Worm (Caenorhabditis elegans): ENCODE results near the gene wdr-46.

ce11 chrIV:12330840-12331359 is 41.2 kb upstream of the wdr-46 start, which contains the start of gene ufd-1:
- TF ChIP-seq ceh-88 (GFP tag; IDR thresholded peaks at IDR 0.05) (no peak), mdl-1 (tag; optimal IDR thresholded peaks at IDR 0.05) (no peak), nhr-12 (tag; optimal IDR thresholded peaks at IDR 0.05) (no peak), hlh-4 (tag; optimal IDR thresholded peaks at IDR 0.05) (no peak), mab-9 (GFP tag; IDR thresholded peaks at IDR 0.05) (no peak), elt-3 (tag; optimal IDR thresholded peaks at IDR 0.05) (no peak), ces-1 (GFP tag; optimal IDR thresholded peaks at IDR 0.05) (no peak), ceh-90 (tag; optimal IDR thresholded peaks at IDR 0.05) (no peak)

Measured in whole organism, L1 larva.